Fruit fly (Drosophila melanogaster) whole organism, adult: ENCODE measurements around the gene CG43333.

Experiments
- CG11617 ChIP-seq: fragments of 200-800 bp; sonication (Bioruptor generic); optimal IDR thresholded peaks from 2 replicates; lab custom pipeline; 2017; ENCODE audit warnings: mild to moderate bottlenecking, missing biosample characterization, missing genetic modification reagents, missing genetic modification characterization
- CG12768 ChIP-seq: fragments of 200-800 bp; sonication (Bioruptor generic); optimal IDR thresholded peaks from 2 replicates; lab custom pipeline; 2017; ENCODE audit warnings: missing biosample characterization, missing genetic modification characterization, mild to moderate bottlenecking, moderate library complexity, missing genetic modification reagents
- CG14711 ChIP-seq: fragments of 200-800 bp; sonication (Bioruptor generic); optimal IDR thresholded peaks from 2 replicates; lab custom pipeline; 2018; ENCODE audit warnings: missing biosample characterization, mild to moderate bottlenecking, missing genetic modification characterization, moderate library complexity
- CG1620 ChIP-seq: fragments of 200-800 bp; sonication (Bioruptor generic); optimal IDR thresholded peaks from 2 replicates; lab custom pipeline; 2016; ENCODE audit warnings: missing biosample characterization, missing genetic modification characterization
- CG33017 ChIP-seq: fragments of 200-800 bp; sonication (Bioruptor generic); optimal IDR thresholded peaks from 2 replicates; lab custom pipeline; 2018; ENCODE audit warnings: missing biosample characterization, mild to moderate bottlenecking, missing genetic modification characterization, moderate library complexity
- CG5204 ChIP-seq: fragments of 200-800 bp; sonication (Bioruptor generic); optimal IDR thresholded peaks from 2 replicates; lab custom pipeline; 2016; ENCODE audit warnings: missing biosample characterization, missing genetic modification characterization
- CG7045 ChIP-seq: fragments of 200-800 bp; sonication (Bioruptor generic); optimal IDR thresholded peaks from 2 replicates; lab custom pipeline; 2017; ENCODE audit warnings: missing biosample characterization, mild to moderate bottlenecking, missing genetic modification characterization
- CG7101 ChIP-seq: fragments of 200-800 bp; sonication (Bioruptor generic); optimal IDR thresholded peaks from 2 replicates; lab custom pipeline; 2018; ENCODE audit warnings: missing biosample characterization, mild to moderate bottlenecking, missing genetic modification characterization, moderate library complexity
- Clk ChIP-seq: fragments of 200-800 bp; sonication (Bioruptor generic); optimal IDR thresholded peaks from 2 replicates; lab custom pipeline; 2017; ENCODE audit warnings: missing biosample characterization, missing genetic modification characterization
- Crg-1 ChIP-seq: fragments of 200-800 bp; sonication (Bioruptor generic); optimal IDR thresholded peaks from 2 replicates; lab custom pipeline; 2016; ENCODE audit warnings: missing biosample characterization, missing genetic modification characterization
- Hr96 ChIP-seq: fragments of 200-800 bp; sonication (Bioruptor generic); optimal IDR thresholded peaks from 2 replicates; lab custom pipeline; 2016; ENCODE audit warnings: missing biosample characterization, missing genetic modification characterization
- Mnt ChIP-seq: fragments of 200-800 bp; sonication (Bioruptor generic); optimal IDR thresholded peaks from 2 replicates; lab custom pipeline; 2016; ENCODE audit warnings: missing biosample characterization, mild to moderate bottlenecking, missing genetic modification characterization
- bab1 ChIP-seq: fragments of 200-800 bp; sonication (Bioruptor generic); optimal IDR thresholded peaks from 3 replicates; lab custom pipeline; 2019; ENCODE audit warnings: missing biosample characterization, mild to moderate bottlenecking, missing genetic modification characterization, moderate library complexity
- cic ChIP-seq: fragments of 200-800 bp; sonication (Bioruptor generic); optimal IDR thresholded peaks from 2 replicates; lab custom pipeline; 2017; ENCODE audit warnings: missing biosample characterization, mild to moderate bottlenecking, missing genetic modification characterization, moderate library complexity
- cnc ChIP-seq, 2 experiments: fragments of >200 bp; optimal IDR thresholded peaks; 2 replicates each; lab custom pipeline; 2017
- kay ChIP-seq: fragments of 200-800 bp; sonication (Bioruptor generic); peaks from one replicate; lab custom pipeline; 2016; ENCODE audit warnings: missing biosample characterization, missing genetic modification characterization, borderline replicate concordance
- ovo ChIP-seq: fragments of 200-800 bp; sonication (Bioruptor generic); optimal IDR thresholded peaks from 2 replicates; lab custom pipeline; 2016; ENCODE audit warnings: missing biosample characterization, missing genetic modification characterization
- pad ChIP-seq: fragments of 200-800 bp; sonication (Bioruptor generic); optimal IDR thresholded peaks from 3 replicates; lab custom pipeline; 2017; ENCODE audit warnings: missing biosample characterization, missing genetic modification characterization, mild to moderate bottlenecking, moderate library complexity, missing genetic modification reagents
- tj ChIP-seq: fragments of 200-800 bp; sonication (Bioruptor generic); optimal IDR thresholded peaks from 3 replicates; lab custom pipeline; 2017; ENCODE audit warnings: missing biosample characterization, mild to moderate bottlenecking, missing genetic modification characterization, moderate library complexity
- toe ChIP-seq: fragments of 200-800 bp; sonication (Bioruptor generic); optimal IDR thresholded peaks from 2 replicates; lab custom pipeline; 2016; ENCODE audit warnings: missing biosample characterization, missing genetic modification characterization

CG43333 gene

dm6 chr2L:14125630-14126029, 54.9 kb downstream of the CG43333 start:
- TF ChIP-seq CG7101 (tag; lab: Kevin White, UChicago) (no peak), CG7045 (GFP tag; lab: Kevin White, UChicago) (no peak), CG33017 (tag; lab: Kevin White, UChicago) (no peak), CG1620 (GFP tag; lab: Kevin White, UChicago) (no peak), cnc (optimal IDR thresholded peaks at IDR 0.05; lab: Kevin White, UChicago) (no peak), Crg-1 (GFP tag; lab: Kevin White, UChicago) (no peak)

dm6 chr2L:14123605-14124004, 56.9 kb downstream of the CG43333 start:
- TF ChIP-seq kay (GFP tag; lab: Kevin White, UChicago) (no peak), pad (GFP tag; lab: Kevin White, UChicago) (no peak), CG5204 (GFP tag; lab: Kevin White, UChicago) (no peak), bab1 (GFP tag; lab: Kevin White, UChicago) (no peak), cnc (optimal IDR thresholded peaks at IDR 0.05; lab: Kevin White, UChicago) (no peak), CG1620 (GFP tag; lab: Kevin White, UChicago) (no peak), tj (no peak), CG7101 (tag; lab: Kevin White, UChicago) (no peak), CG14711 (no peak), Hr96 (GFP tag; lab: Kevin White, UChicago) (no peak), CG33017 (tag; lab: Kevin White, UChicago) (no peak), CG7045 (GFP tag; lab: Kevin White, UChicago) (no peak), cic (GFP tag; lab: Kevin White, UChicago) (no peak), Mnt (no peak), ovo (GFP tag; lab: Kevin White, UChicago) (no peak), CG11617 (GFP tag; lab: Kevin White, UChicago) (no peak)

dm6 chr2L:14122742-14123334, 57.6 kb downstream of the CG43333 start:
- TF ChIP-seq pad (GFP tag; lab: Kevin White, UChicago) = no peak
- TF ChIP-seq CG14711 = no peak
- TF ChIP-seq CG1620 (GFP tag; lab: Kevin White, UChicago) = no peak
- TF ChIP-seq kay (GFP tag; lab: Kevin White, UChicago) = no peak
- TF ChIP-seq CG11617 (GFP tag; lab: Kevin White, UChicago) = no peak
- TF ChIP-seq Mnt = no peak

- no peak for TF ChIP-seq bab1 (GFP tag; lab: Kevin White, UChicago)
- no peak for TF ChIP-seq CG14711
- TF ChIP-seq toe (GFP tag; lab: Kevin White, UChicago) = no peak
Measured at dm6 chr2L:14120689-14121397, 59.6 kb downstream of the CG43333 start.

dm6 chr2L:14115976-14116501, 64.4 kb downstream of the CG43333 start:
- no peak for TF ChIP-seq toe (GFP tag; lab: Kevin White, UChicago)
- TF ChIP-seq CG5204 (GFP tag; lab: Kevin White, UChicago) = no peak
- TF ChIP-seq CG11617 (GFP tag; lab: Kevin White, UChicago) = no peak
- TF ChIP-seq Crg-1 (GFP tag; lab: Kevin White, UChicago) = no peak
- no peak for TF ChIP-seq Hr96 (GFP tag; lab: Kevin White, UChicago)
- no peak for TF ChIP-seq kay (GFP tag; lab: Kevin White, UChicago)
- TF ChIP-seq CG33017 (tag; lab: Kevin White, UChicago) = no peak
- no peak for TF ChIP-seq CG1620 (GFP tag; lab: Kevin White, UChicago)
- no peak for TF ChIP-seq CG7101 (tag; lab: Kevin White, UChicago)
- TF ChIP-seq CG12768 (GFP tag; lab: Kevin White, UChicago) = no peak
- no peak for TF ChIP-seq Clk (GFP tag; lab: Kevin White, UChicago)
- no peak for TF ChIP-seq CG7045 (GFP tag; lab: Kevin White, UChicago)
- no peak for TF ChIP-seq bab1 (GFP tag; lab: Kevin White, UChicago)
- no peak for TF ChIP-seq cic (GFP tag; lab: Kevin White, UChicago)
- no peak for TF ChIP-seq tj
